Fruit fly (Drosophila melanogaster): ENCODE data around the gene CG9257.

The CG9257 gene

DNA sequence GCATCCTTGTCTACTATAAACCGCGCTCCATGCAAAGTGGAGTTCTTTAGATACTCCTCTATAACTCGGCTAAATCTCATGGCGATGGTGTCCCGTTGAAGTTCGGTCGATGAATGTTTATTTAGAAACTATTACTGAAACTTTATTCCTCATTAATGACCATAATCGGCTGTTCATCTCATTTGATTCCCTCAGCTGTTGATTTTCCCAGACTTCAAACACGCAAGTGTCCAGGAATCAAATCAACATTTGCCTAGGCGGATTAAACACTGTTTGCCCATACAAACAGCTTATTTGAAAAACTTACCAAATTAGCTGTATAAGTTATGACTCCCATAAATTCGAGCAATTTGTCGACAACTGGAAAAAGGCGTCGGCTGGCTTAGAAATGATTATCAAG is 13.9 kb upstream of the CG9257 start, which contains the start of gene ppk13:
ppk13 (minus strand) TSS at position 101 of the 400 bp plus-strand sequence.
- TF ChIP-seq CG30403 (GFP tag; optimal IDR thresholded peaks at IDR 0.05) = no peak
- no peak for TF ChIP-seq unpg (GFP tag; optimal IDR thresholded peaks at IDR 0.05)

DNA sequence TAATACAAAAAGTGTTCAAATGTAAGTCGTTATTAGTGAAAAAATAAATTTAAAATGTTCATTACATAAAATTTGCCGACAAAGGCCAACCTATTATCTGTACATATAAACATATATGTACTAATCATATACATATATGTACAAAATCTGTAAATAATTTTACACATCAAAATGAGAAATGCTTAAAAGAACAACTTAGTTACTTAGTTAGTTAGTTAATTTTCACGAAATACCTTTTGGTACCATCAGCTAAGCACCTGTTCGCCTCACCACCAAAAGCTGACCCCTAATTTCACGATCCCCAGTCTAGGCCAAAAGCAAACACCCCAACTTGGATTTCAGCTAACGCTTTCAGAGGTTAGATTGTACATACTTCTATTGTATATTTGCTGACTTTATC is 13.5 kb upstream of the CG9257 start, which contains the start of gene CG9259:
CG9259 (plus strand) TSS at position 301 of the 400 bp plus-strand sequence.
- TF ChIP-seq D19B (GFP tag; optimal IDR thresholded peaks at IDR 0.05) (no peak), Oaz (GFP tag; IDR thresholded peaks at IDR 0.05) (no peak), sc (optimal IDR thresholded peaks at IDR 0.05) (no peak), sc (GFP tag; optimal IDR thresholded peaks at IDR 0.05) (no peak), CG12071 (GFP tag; optimal IDR thresholded peaks at IDR 0.05) (no peak), CG7372 (GFP tag; IDR thresholded peaks at IDR 0.05) (no peak), gsb-n (tag; optimal IDR thresholded peaks at IDR 0.05) (no peak), Ets97D (GFP tag; optimal IDR thresholded peaks at IDR 0.05) (no peak), Hr78 (GFP tag; optimal IDR thresholded peaks at IDR 0.05) (peak in 1 of 2 experiments; percentile 3), cg (GFP tag; optimal IDR thresholded peaks at IDR 0.05) (no peak), dm (GFP tag; optimal IDR thresholded peaks at IDR 0.05) (no peak), CG3995 (GFP tag; optimal IDR thresholded peaks at IDR 0.05) (no peak), CG1602 (GFP tag; optimal IDR thresholded peaks at IDR 0.05) (no peak), tna (GFP tag; IDR thresholded peaks at IDR 0.05; ENCODE audit: partially characterized antibody) (no peak), bab2 (GFP tag; optimal IDR thresholded peaks at IDR 0.05) (no peak), sob (GFP tag; IDR thresholded peaks at IDR 0.05) (no peak), crol (GFP tag; IDR thresholded peaks at IDR 0.05) (no peak), CG2678 (tag; optimal IDR thresholded peaks at IDR 0.05) (peak; percentile 3), CG8281 (tag; optimal IDR thresholded peaks at IDR 0.05) (no peak)

DNA sequence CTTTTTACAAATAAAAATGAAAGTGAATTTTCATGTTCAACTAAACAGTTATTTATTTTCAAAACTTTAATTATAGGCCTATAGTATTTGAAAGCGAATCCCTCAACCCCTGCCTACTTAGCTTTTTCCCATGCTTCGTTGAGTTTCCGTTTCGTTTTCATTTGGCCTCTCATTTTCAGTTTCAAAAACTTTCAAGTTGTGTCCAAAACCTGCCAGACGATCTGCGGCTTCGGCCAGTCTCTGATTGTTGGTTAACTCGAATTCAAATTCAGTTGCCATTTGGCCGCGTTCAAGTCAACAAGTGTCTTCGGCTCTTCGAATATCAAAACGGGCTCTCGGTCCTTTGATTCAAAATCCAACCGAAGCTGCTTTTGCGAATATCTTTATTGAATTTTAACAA is 11.6 kb upstream of the CG9257 start, which contains the start of gene CG14397:
CG14397 (plus strand) TSS at position 270 of the 400 bp plus-strand sequence.
- TF ChIP-seq CG18011 (GFP tag; optimal IDR thresholded peaks at IDR 0.05) (peak; percentile 88), CG13123 (GFP tag; optimal IDR thresholded peaks at IDR 0.05) (no peak), esg (GFP tag; conservative IDR thresholded peaks at IDR 0.05) (no peak), toy (GFP tag; IDR thresholded peaks at IDR 0.05) (no peak), ERR (GFP tag; optimal IDR thresholded peaks at IDR 0.05) (no peak), Blimp-1 (GFP tag; optimal IDR thresholded peaks at IDR 0.05) (peak; percentile 66), Asciz (GFP tag; optimal IDR thresholded peaks at IDR 0.05) (peak; percentile 68), CG8089 (GFP tag; optimal IDR thresholded peaks at IDR 0.05) (no peak)

DNA sequence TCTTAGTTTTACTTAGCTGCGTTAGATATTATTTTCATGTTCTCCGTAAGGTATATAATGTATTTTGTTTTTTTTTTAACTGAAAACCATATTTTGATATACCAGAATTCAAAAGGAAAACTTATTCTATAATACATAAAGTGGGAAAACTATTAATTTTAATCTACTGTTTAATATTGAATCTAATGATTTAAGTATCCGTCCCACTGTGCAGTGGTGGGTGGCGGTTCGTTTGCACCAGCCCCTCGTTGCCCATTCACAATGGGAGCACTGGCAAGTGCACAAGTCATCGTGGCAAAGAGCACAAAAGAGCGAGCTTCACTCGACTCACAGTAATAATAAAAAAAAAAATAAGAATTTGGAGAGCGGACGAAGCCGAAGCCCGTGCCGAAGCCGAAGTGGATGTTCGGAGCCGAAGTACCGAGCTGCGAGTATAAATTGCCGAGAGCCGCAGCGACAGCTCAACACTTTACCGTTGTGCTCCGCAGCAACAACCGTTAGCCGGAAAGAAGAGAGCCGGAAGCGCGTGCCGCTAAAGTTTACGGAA is 6.0 kb upstream of the CG9257 start, which contains the start of gene CG34136:
CG34136 (plus strand) TSS at position 475 of the 547 bp plus-strand sequence.
- TF ChIP-seq CTCF (GFP tag; optimal IDR thresholded peaks at IDR 0.05) = no peak
- peak; percentile 73 for TF ChIP-seq CG4707 (GFP tag; optimal IDR thresholded peaks at IDR 0.05)
- TF ChIP-seq CG13123 (GFP tag; optimal IDR thresholded peaks at IDR 0.05) = no peak
- TF ChIP-seq CG8089 (GFP tag; optimal IDR thresholded peaks at IDR 0.05) = no peak
- TF ChIP-seq HmgZ (tag; optimal IDR thresholded peaks at IDR 0.05) = no peak
- TF ChIP-seq CG13894 (tag; optimal IDR thresholded peaks at IDR 0.05) = peak; percentile 19
- peak; percentile 12 for TF ChIP-seq NfI (GFP tag; optimal IDR thresholded peaks at IDR 0.05)
- peak; percentile 70 for TF ChIP-seq gem (tag; optimal IDR thresholded peaks at IDR 0.05)
- TF ChIP-seq CG18262 (tag; optimal IDR thresholded peaks at IDR 0.05) = peak; percentile 55
- TF ChIP-seq CG3281 (GFP tag; optimal IDR thresholded peaks at IDR 0.05) = peak; percentile 39
- 0 out of 2 replicates have a peak, but pooled peaks have one; percentile 28 for TF ChIP-seq sisA (GFP tag; IDR thresholded peaks at IDR 0.05)
- peak; percentile 5 for TF ChIP-seq scrt (GFP tag; optimal IDR thresholded peaks at IDR 0.05)
- TF ChIP-seq lbe (GFP tag; optimal IDR thresholded peaks at IDR 0.05) = peak; percentile 14
- 0 out of 3 replicates have a peak, but pooled peaks have one; percentile 5 for TF ChIP-seq zen2 (GFP tag; IDR thresholded peaks at IDR 0.05; ENCODE audit: partially characterized antibody)
- TF ChIP-seq CG31224 (GFP tag; IDR thresholded peaks at IDR 0.05) = no peak
- TF ChIP-seq pum (GFP tag; optimal IDR thresholded peaks at IDR 0.05) = no peak
- peak; percentile 52 for TF ChIP-seq Sox100B (GFP tag; optimal IDR thresholded peaks at IDR 0.05)
- peak; percentile 61 for TF ChIP-seq Oli (tag; optimal IDR thresholded peaks at IDR 0.05)
- peak; percentile 21 for TF ChIP-seq Xbp1 (GFP tag; optimal IDR thresholded peaks at IDR 0.05)
- TF ChIP-seq esg (GFP tag; conservative IDR thresholded peaks at IDR 0.05) = peak; percentile 9; the same call in 1 of the 2 replicates

Data from whole organism, embryonic.